Worm (Caenorhabditis elegans): Measurements from ENCODE around the gene C32B5.18.
A peak's percentile ranks its signal among the peaks of the same experiment; 100 is the strongest.
"Not testable (repeated sequence)": the region's sequence is repeated elsewhere in the genome, so short reads cannot be mapped to it uniquely, and the experiment has no call there.

The C32B5.18 gene

ce11 chrII:920326-920725 lies 40.0 kb upstream of the C32B5.18 start:
- peak; percentile 64 for TF ChIP-seq elt-2 (tag; optimal IDR thresholded peaks at IDR 0.05)
- TF ChIP-seq efl-1 (optimal IDR thresholded peaks at IDR 0.05), result no peak
- TF ChIP-seq efl-1 (GFP tag; optimal IDR thresholded peaks at IDR 0.05 in 1 of 2), result peak in 1 of 2 experiments; percentile 52
- TF ChIP-seq C04F5.9 (tag; optimal IDR thresholded peaks at IDR 0.05), result no peak

DNA sequence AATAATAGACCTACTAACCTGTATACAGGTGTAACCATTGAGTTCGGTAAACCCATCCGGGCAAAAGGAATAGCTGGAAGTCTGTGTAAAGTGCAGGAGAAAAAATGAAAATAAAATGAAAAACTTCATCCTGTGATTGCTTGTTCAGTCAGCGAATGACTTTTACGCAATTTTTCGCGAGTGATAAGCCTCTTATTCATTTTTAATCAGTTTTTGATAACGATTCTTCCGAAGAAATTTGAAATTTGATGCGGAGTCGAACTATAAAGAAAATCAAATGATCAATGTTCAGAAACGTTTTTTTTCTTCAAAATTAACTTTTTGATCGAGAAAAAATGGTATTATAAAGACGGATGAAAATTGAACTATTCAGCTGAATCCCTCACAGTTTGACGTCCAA lies 37.5 kb upstream of the C32B5.18 start:
- TF ChIP-seq elt-3 (tag; optimal IDR thresholded peaks at IDR 0.05), result no peak
- TF ChIP-seq elt-2 (tag; optimal IDR thresholded peaks at IDR 0.05), result peak; percentile 94
- TF ChIP-seq jun-1 (tag; optimal IDR thresholded peaks at IDR 0.05), result peak; percentile 13

ce11 chrII:923521-923920 lies 36.8 kb upstream of the C32B5.18 start, which contains the start of gene fbxc-28:
TSS of gene fbxc-28 (plus strand) at chrII:923821.
- TF ChIP-seq snu-23 (GFP tag; optimal IDR thresholded peaks at IDR 0.05) (no peak), fkh-4 (tag; optimal IDR thresholded peaks at IDR 0.05; ENCODE audit: borderline replicate concordance) (no peak), efl-1 (optimal IDR thresholded peaks at IDR 0.05) (no peak), efl-1 (GFP tag; optimal IDR thresholded peaks at IDR 0.05 in 1 of 2) (peak in 1 of 2 experiments; percentile 17), nhr-47 (tag; optimal IDR thresholded peaks at IDR 0.05) (no peak)

DNA sequence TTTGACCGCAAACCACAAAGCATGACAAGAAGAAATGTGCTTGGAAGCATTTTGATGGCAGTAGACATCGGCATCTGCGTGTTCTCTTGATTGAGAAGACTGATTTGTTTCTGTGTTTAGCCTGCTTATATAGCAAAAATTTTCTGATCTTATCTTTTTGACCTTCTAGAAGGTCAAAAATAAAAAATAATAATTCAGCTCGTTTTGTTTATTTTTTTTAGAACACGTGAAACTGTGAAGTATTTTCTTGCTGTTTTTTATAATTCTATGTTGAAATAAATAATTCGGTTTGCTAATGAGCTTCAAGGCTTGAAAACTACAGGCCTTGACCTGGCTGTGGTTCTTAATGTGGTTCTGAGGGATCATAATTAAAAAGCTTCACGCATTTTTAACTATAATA lies 33.0 kb upstream of the C32B5.18 start, which contains the start of gene R07C3.13:
Gene R07C3.13 (minus strand): TSS at position 101 of the 400 bp plus-strand sequence.
- TF ChIP-seq ceh-82 (tag; optimal IDR thresholded peaks at IDR 0.05) (no peak), efl-1 (optimal IDR thresholded peaks at IDR 0.05) (no peak), efl-1 (GFP tag; optimal IDR thresholded peaks at IDR 0.05 in 1 of 2) (peak in 1 of 2 experiments; percentile 15)

- TF ChIP-seq ets-5 (GFP tag; IDR thresholded peaks at IDR 0.05); tbx-2 (tag; optimal IDR thresholded peaks at IDR 0.05); nhr-76 (tag; optimal IDR thresholded peaks at IDR 0.05): not testable (repeated sequence)
These were observed 29.4 kb upstream of the C32B5.18 start, which contains the start of gene fbxc-34 for ce11 chrII:930871-931270. TSS of gene fbxc-34 (plus strand) at chrII:931171.

ce11 chrII:932718-933117 lies 27.6 kb upstream of the C32B5.18 start, which contains the start of gene acs-15:
TSS of gene acs-15 (plus strand) at chrII:933018.
- TF ChIP-seq efl-1 (optimal IDR thresholded peaks at IDR 0.05) (no peak), efl-1 (GFP tag; optimal IDR thresholded peaks at IDR 0.05 in 1 of 2) (peak in 1 of 2 experiments; percentile 6), dpl-1 (GFP tag; optimal IDR thresholded peaks at IDR 0.05) (no peak), tbx-2 (tag; optimal IDR thresholded peaks at IDR 0.05) (no peak), alr-1 (tag; optimal IDR thresholded peaks at IDR 0.05; ENCODE audit: borderline replicate concordance) (no peak)

DNA sequence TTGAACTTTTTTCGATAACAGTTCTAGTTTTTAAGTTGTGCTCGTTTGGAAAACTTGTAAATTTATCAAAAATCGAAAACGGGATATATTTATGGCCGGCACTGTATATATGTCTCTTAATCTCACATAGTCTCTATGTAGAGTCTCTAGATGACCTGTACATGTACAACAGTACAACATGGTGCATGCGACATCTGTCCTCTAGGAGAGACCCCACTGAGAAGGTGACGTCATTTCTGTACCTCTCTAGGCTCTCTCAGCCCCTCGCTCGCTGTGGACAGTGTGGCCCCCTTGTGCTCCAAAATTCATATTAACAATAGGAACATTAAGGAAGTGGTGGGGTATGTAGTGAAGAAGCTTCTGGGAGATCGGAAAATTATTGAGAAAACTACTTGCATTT lies 23.1 kb upstream of the C32B5.18 start:
- TF ChIP-seq unc-130 (tag; optimal IDR thresholded peaks at IDR 0.05), result no peak
- TF ChIP-seq Y116A8C.19 (tag; optimal IDR thresholded peaks at IDR 0.05; ENCODE audit: borderline replicate concordance), result no peak
- TF ChIP-seq unc-30 (tag; optimal IDR thresholded peaks at IDR 0.05), result no peak
- TF ChIP-seq snu-23 (GFP tag; optimal IDR thresholded peaks at IDR 0.05), result no peak
- no peak for TF ChIP-seq fkh-8 (tag; optimal IDR thresholded peaks at IDR 0.05)
- TF ChIP-seq rnt-1 (tag; optimal IDR thresholded peaks at IDR 0.05), result no peak
- no peak for TF ChIP-seq grh-1 (GFP tag; IDR thresholded peaks at IDR 0.05)
- TF ChIP-seq sox-4 (tag; optimal IDR thresholded peaks at IDR 0.05), result no peak
- TF ChIP-seq xbp-1 (tag; optimal IDR thresholded peaks at IDR 0.05), result no peak
- TF ChIP-seq efl-3 (GFP tag; optimal IDR thresholded peaks at IDR 0.05), result no peak
- TF ChIP-seq nhr-84 (tag; optimal IDR thresholded peaks at IDR 0.05), result no peak
- no peak for TF ChIP-seq nhr-76 (tag; optimal IDR thresholded peaks at IDR 0.05)
- TF ChIP-seq sptf-1 (tag; optimal IDR thresholded peaks at IDR 0.05), result no peak
- TF ChIP-seq fkh-4 (tag; optimal IDR thresholded peaks at IDR 0.05; ENCODE audit: borderline replicate concordance), result no peak
- no peak for TF ChIP-seq ama-1 (optimal IDR thresholded peaks at IDR 0.05)
- TF ChIP-seq nhr-11 (tag; optimal IDR thresholded peaks at IDR 0.05), result no peak

Measured in whole organism, L1 larva.